Fruit fly (Drosophila melanogaster): ENCODE measurements around the gene CG12984.

CG12984 gene

DNA sequence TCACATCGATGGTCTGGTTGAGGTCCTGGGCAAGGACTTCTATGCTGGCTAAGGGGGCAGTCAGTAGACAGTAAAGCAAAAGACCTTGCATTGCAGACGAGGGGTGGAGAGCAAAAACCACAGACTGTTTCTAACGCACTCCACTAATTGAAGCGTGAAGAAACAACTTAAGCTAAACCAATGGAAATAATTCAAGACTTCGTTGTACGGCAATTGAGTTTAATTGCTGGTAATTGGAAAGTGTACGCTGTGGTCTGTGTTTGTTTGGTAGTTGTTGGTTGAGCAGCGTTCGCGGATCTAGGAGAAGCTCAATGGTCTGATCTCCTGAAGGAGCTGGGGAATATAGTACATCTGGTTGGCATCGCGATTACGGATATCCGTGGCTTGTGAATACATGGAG lies 29.0 kb upstream of the CG12984 start, which contains the start of gene CG10587:
Gene CG10587 (minus strand): TSS at position 101 of the 400 bp plus-strand sequence.
- TF ChIP-seq CG17801 (GFP tag; optimal IDR thresholded peaks at IDR 0.05; ENCODE audit: partially characterized antibody), result no peak

DNA sequence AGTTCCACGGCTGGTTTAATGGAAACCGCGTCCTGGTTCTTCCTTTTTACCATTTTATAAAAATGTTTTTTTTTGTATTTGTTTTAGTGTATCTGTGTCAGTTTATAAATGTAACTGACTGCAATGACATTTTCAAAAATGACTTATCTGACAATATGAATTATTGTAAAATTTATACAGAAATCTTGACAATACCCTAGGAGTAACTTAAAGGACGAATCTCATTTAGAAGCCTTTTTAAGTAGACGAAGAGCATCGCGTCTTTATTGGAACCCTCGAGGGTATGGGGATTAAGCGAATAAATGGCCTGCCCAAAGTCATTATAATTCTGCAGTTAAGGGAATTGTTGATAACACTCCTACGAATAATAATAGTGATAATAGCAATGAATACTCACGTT lies 24.8 kb upstream of the CG12984 start, which contains the start of gene CG12983:
Gene CG12983 (minus strand): TSS at position 101 of the 400 bp plus-strand sequence.
- no peak for TF ChIP-seq CG17801 (GFP tag; optimal IDR thresholded peaks at IDR 0.05; ENCODE audit: partially characterized antibody)

DNA sequence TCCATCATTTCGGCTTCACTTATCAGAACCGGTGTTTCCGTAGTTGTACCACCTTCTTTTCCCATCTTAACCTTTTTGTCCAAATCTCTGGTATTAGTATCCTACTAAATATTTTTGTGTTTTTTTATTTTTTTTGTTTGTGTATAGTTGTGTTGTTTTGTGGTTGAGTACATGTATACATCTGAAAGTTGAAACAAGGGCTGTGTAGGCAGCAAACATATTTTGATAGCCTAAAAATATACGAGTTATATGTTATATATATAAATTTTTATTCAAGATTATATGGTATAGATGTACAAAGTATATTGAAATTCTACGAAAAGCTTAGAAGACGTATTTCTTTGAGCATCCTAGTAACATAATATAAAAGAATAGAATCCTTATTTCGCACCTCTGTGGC lies 20.9 kb upstream of the CG12984 start, which contains the start of gene CG33287:
Gene CG33287 (minus strand): TSS at position 101 of the 400 bp plus-strand sequence.
- TF ChIP-seq CG17801 (GFP tag; optimal IDR thresholded peaks at IDR 0.05; ENCODE audit: partially characterized antibody), result no peak

DNA sequence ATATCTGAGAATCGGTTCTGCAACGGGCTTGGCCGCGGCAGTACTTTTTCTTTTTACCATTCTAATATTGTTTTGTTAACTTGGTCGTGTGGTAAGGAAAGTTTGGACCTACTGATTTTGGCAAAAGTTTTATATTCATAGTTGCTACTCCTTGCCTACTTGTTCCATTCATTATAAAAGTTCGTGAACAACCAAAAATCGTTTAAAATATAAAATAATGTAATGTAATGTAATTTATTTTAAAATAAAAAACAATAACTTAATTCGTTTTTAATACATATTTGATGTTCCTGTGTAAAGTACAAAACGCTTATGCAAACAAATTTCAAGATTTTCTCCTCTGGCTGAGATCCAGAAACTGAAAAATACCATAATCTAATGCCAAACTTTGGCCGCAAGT lies 16.9 kb upstream of the CG12984 start, which contains the start of gene CG33286:
Gene CG33286 (minus strand): TSS at position 101 of the 400 bp plus-strand sequence.
- TF ChIP-seq CG17801 (GFP tag; optimal IDR thresholded peaks at IDR 0.05; ENCODE audit: partially characterized antibody), result no peak

DNA sequence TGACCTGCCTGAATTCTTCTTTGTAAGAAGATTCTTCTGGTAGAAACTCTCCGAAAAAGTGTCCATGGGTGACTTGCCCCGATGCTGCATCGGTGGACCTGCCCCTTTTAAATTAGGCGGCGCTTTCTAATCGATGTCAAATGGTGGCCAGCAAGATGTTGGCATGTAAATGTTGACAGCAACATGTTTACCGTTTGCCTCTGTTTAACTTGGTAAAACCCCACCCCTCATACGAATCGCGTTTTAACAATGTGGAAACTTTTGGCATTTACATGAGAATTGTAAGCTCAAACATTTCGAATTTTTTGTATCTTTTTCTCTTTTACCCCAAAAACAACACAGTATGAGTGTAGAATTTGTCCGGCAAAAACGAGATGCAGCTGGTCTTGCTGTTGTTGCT lies 15.1 kb upstream of the CG12984 start:
- TF ChIP-seq CG17801 (GFP tag; optimal IDR thresholded peaks at IDR 0.05; ENCODE audit: partially characterized antibody), result no peak

DNA sequence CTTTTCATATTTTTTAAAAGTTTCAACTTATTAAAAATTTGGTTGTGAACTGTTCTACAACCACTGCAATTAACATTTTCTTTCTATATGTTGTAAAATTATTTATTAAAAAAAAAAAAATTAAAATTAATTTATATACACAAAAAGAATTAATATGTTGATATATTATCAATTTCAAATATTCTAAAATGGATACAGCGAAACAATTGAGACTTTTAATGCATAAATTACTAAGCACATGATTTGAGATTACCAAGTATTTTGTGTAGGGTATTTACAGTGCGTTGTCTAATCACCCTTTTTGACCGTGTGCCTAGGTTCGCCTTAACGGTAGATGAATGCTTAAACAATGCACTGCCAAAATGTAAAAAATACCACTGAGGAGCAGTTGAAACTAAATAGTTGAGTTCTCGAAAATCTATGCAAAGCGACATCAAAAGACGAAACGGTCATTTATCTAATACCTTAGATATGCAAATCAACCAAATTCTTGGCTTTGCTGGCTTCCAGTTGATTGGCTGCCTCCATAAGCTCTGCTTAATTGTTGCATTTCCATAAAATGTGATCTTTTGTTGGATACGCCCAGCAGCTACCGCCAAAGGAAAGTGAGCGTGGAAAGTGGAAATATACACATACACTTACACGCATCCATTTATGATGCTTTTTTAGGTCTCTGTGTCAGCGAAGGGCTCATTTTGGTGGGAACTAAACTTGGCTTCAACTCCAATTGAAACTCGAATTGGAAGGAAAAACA lies 14.3 kb upstream of the CG12984 start:
- TF ChIP-seq CG17801 (GFP tag; optimal IDR thresholded peaks at IDR 0.05; ENCODE audit: partially characterized antibody), result no peak

DNA sequence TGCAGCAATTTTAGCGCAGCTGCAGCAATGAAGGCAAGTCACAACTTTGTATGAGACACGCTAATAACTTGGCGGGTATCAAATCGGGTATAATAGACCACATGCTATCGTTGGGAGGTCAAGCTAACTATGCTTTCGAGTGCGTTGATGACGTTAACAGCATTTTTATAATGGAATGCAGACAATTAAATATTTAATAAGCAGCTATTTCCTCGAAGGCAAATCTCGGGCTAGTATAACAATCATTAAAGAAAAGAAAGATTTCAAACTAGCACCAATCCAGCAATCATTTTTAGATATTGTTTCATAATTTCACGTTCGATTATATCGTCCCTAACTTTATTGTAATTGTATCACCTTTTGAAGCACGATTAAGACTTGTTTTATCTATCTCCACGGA lies 11.0 kb upstream of the CG12984 start:
- no peak for TF ChIP-seq CG17801 (GFP tag; optimal IDR thresholded peaks at IDR 0.05; ENCODE audit: partially characterized antibody)

DNA sequence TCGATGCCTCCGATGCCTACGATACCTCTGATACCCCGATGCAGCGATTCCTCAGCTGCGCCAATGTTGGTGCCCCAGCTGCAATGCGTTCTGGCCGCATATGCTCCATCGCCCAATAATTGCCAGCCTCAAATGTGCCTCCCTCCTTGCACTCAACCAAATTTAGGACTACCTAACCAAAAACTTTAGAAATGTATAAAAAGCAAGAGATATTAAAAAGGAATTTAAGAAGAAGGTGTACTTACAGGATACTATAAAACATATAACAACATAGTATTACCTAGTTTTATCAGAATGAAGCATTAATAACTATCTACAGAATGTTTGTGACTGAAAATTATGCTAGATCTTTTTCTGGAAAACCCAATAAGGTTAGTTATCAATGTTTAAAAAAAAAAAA lies 9.7 kb upstream of the CG12984 start:
- no peak for TF ChIP-seq CG17801 (GFP tag; optimal IDR thresholded peaks at IDR 0.05; ENCODE audit: partially characterized antibody)

DNA sequence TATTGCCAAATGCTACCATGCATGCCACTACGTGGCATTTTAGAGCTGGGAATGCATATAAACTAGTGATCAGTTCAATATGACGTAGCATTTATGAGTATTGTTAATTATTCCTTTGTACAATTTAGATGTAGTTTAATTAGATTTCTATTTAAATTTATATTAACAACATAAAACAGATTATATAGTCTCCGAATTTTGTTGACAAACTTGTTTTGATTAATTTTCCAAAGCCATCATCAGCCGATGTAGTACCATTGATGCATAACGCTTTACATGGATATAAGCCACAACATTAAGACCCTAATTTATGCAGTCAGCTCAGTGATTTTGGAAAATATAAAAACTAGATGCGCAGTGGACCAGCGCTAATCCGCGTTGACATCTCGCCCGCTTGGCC lies 8.9 kb upstream of the CG12984 start:
- no peak for TF ChIP-seq CG17801 (GFP tag; optimal IDR thresholded peaks at IDR 0.05; ENCODE audit: partially characterized antibody)

DNA sequence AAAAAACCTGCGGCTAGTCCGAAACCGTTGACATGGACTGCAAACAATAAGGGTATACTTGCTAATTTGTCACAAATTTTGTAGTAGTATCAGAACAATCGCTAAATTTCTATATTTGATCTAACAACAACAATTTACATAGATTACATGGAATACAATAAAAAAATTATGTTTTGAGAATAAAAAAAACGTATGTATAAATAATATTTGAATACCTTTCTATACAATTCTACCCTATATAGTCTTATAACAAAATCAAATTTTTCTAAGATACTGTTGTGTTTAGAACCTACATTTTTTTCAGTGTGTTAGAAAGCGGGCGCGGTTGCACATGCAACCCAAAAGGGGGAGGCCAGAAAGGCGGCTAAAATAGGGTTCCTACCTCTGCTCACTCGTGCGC lies 8.2 kb upstream of the CG12984 start:
- TF ChIP-seq CG17801 (GFP tag; optimal IDR thresholded peaks at IDR 0.05; ENCODE audit: partially characterized antibody), result no peak

DNA sequence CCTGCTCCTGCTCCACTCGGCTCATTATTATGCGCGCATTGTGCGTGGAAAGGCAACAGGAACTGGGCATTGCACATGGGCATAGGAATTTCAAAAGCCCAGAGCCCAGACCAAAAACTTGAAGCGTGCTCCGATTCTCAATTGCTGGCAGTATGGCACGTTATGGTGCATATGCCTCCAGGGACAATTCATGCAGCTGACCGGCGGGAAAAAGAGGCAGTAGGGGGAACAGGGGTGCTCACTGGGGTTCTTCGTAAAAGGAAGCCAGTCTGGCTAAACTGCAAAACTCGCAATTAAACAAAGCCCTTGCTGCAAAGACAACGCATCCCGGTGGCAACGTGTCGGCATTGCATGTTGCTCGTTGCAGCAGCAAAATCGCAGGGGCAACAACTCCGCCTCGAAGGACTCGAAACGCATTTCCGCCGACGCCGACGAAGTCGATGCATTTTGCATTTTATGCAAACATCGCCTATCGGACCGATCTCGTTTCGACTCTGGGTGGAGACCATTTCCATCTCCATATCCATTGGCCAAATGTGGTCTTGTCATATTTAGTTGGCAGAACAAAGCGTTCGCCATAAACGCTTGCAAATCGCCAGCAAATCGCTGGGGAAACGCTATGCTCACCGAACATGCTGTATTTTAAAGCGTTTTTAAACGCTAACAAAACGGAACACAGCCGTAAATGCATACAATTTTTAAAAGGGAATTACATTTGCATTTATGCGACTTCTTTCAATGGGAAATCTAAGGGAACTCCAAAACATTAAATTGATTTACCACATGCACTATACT lies 6.9 kb upstream of the CG12984 start:
- no peak for TF ChIP-seq CG17801 (GFP tag; optimal IDR thresholded peaks at IDR 0.05; ENCODE audit: partially characterized antibody)

DNA sequence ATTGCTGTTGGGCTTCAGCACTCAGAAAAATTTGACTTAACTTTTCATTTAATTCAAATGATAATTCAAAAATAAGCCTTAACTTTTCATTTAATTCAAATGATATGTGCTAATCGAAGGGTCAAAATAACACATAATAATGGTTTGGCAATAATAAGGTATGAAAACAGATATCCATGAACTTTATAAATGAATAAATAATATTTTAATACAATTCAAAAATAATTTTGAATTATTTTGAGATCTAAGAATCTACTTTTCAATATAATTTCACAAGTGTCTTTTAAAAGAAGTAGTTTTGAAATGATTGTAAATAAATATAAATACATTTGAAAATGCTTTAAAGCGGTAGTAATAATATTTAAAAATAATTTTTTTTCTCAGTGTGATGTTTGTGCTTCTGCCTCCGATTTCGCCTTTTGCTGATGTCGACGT lies 4.5 kb upstream of the CG12984 start:
- no peak for TF ChIP-seq CG17801 (GFP tag; optimal IDR thresholded peaks at IDR 0.05; ENCODE audit: partially characterized antibody)

DNA sequence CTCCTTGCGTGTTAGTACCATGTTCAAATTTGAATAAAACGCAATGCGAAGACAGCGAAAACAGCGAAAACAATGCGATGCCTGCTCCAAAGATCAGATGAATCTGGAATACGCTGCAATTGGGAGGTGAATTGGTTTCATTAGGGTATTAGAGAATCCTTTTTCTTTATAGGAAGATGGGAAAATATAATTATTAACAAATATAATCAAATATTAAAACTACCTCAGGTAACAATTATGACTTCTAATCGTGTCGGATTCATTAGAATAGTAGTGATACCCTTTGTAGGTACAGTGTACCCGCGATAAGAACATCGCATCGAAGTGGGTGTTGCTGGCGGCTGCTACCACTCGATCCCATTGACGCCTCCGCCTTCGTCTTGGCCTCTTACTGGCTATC lies 3.6 kb upstream of the CG12984 start:
- no peak for TF ChIP-seq CG17801 (GFP tag; optimal IDR thresholded peaks at IDR 0.05; ENCODE audit: partially characterized antibody)

DNA sequence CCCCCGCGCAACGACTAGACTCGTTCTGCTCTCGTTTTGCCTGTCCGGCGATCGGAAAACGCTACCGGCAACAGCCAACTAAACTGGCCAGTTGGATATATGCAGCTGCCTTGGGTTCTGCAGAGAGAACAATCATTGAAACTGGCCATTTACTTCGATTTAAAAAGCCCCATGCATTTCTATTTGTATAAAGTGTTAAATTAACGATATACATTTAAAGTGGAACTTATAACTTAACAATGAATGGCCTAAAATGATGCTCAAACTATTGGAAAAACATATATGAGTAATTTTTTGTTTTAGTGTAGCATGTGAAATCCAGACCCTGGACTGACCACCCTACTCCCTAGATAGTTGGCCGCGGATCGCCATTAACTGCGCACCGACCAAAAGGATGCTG lies 2.6 kb upstream of the CG12984 start:
- no peak for TF ChIP-seq CG17801 (GFP tag; optimal IDR thresholded peaks at IDR 0.05; ENCODE audit: partially characterized antibody)

DNA sequence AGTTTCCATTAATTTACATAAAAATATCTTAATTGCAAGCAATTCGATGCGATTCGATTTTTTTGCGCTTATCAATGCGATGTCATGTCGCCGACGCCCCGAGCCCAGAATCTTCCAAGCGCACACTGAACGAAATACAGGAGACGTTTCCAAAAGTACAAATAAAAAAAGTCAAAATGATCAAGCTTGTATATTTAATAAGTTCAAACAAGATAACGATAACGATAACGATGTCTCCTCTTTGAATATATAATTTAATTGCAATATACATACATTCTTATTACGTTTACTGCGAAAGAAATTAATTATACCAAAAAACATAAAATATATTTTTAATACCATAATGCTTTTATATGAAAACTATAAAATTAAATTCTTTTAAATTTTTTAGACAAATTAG lies 1.2 kb upstream of the CG12984 start:
- TF ChIP-seq CG17801 (GFP tag; optimal IDR thresholded peaks at IDR 0.05; ENCODE audit: partially characterized antibody), result no peak

DNA sequence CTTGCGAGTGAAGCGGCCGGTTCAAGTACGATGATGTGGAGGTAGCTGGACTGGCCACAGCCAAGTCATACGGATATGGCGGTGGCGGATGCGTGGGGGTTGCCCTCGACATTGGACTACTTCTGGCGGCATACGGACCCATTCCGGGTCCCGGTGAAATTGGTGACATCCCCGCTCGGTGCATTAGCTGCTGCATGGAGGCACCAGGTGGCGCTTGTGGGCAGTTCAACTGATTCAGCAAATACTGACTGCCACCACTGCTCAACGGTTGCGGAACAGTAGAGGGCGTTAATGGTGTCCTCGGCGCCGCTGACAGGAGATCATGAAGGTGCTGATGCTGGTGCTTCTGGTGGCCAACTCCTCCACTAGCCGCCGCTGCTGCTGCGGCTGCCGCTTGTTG lies 8.2 kb downstream of the CG12984 start:
- TF ChIP-seq CG17801 (GFP tag; optimal IDR thresholded peaks at IDR 0.05; ENCODE audit: partially characterized antibody), result no peak

All from ovary, adult (tissue).